Worm (Caenorhabditis elegans) whole organism, young adult: ENCODE measurements around the gene nspc-18.

Experiments used
- B0019.2 ChIP-seq: fragments of 200-800 bp; sonication (Bioruptor generic); conservative IDR thresholded peaks from 2 replicates; pipeline ENCODE4 v1.3.6; 2022; ENCODE audit warnings: missing genetic modification reagents, missing genetic modification characterization, missing compliant biosample characterization
- D2030.7 ChIP-seq: fragments of 200-800 bp; sonication (Bioruptor generic); IDR thresholded peaks from 2 replicates; pipeline ENCODE4 v1.3.6; 2022; ENCODE audit warnings: missing genetic modification reagents, missing genetic modification characterization, missing compliant biosample characterization
- F55B11.4 ChIP-seq: sonication (generic microtip); optimal IDR thresholded peaks from 2 replicates; lab custom pipeline; 2016; ENCODE audit warnings: missing compliant biosample characterization, missing genetic modification characterization, borderline replicate concordance; ENCODE audit not compliant: insufficient read depth
- attf-5 ChIP-seq: fragments of 200-800 bp; sonication (Bioruptor generic); optimal IDR thresholded peaks from 2 replicates; lab custom pipeline; 2018; ENCODE audit warnings: mild to moderate bottlenecking, missing genetic modification characterization, missing compliant biosample characterization
- madf-8 ChIP-seq: fragments of 200-800 bp; sonication (Bioruptor generic); conservative IDR thresholded peaks from 2 replicates; pipeline ENCODE4 v1.3.6; 2022; ENCODE audit warnings: missing genetic modification reagents, missing genetic modification characterization, missing compliant biosample characterization
- mel-28 ChIP-seq: sonication (generic microtip); optimal IDR thresholded peaks from 2 replicates; lab custom pipeline; 2016; ENCODE audit warnings: borderline replicate concordance, mild to moderate bottlenecking, missing genetic modification characterization, missing compliant biosample characterization
- nhr-90 ChIP-seq: sonication (generic microtip); optimal IDR thresholded peaks from 2 replicates; lab custom pipeline; 2016; ENCODE audit warnings: missing genotype, mild to moderate bottlenecking, missing genetic modification characterization, missing compliant biosample characterization
- sdz-38 ChIP-seq: sonication (generic microtip); optimal IDR thresholded peaks from 2 replicates; lab custom pipeline; 2016; ENCODE audit warnings: missing genotype, missing genetic modification characterization, missing compliant biosample characterization
- sea-2 ChIP-seq: fragments of 200-800 bp; sonication (Bioruptor generic); IDR thresholded peaks from 2 replicates; pipeline ENCODE4 v1.3.6; 2022; ENCODE audit warnings: missing genetic modification characterization, missing compliant biosample characterization
- snpc-4 ChIP-seq, 5 experiments: fragments of 150-350 bp in 1 of 5; sonication (generic microtip) in 4 of 5; optimal IDR thresholded peaks; 2 replicates each; lab custom pipeline; 2014 to 2018; ENCODE audit warnings: missing genetic modification characterization in 5 of 5, missing biosample characterization in 3 of 5, antibody characterized with exemption in 2 of 5, mild to moderate bottlenecking in 2 of 5, missing compliant biosample characterization in 2 of 5, missing genotype in 2 of 5, moderate library complexity in 2 of 5, missing genetic modification reagents in 1 of 5

DNA sequence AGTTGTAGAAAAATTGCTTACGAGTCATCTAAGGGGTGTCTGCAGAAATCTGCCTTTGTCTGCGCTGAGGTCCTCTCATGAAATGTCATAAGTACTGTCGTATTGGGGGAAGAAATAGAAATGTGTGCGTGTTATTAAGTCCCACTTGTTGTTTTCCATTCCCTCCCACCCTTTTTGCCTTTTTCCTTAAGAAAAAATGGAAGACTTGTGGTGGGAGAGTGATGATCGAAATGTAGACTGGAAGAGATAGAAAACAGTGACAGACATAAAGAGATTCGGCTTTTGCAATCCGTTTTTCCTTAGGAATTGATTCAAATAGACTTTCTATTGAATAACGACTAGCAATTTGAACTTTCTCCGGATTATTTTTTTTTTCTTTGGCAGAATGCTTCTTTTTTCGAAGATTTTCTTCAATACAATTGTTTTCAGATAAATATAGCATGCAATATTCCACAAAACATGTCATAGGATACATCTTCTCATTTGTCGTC is 22.3 kb upstream of the nspc-18 start, which contains the start of gene ram-5:
- no peak for TF ChIP-seq snpc-4 (GFP tag; optimal IDR thresholded peaks at IDR 0.05; lab: Kevin White, UChicago)
- no peak for TF ChIP-seq snpc-4 (tag; optimal IDR thresholded peaks at IDR 0.05; lab: Kevin White, UChicago)
- TF ChIP-seq sea-2 (GFP tag; lab: Robert Waterston, UW): no peak
- no peak for TF ChIP-seq sdz-38 (tag; lab: Kevin White, UChicago)
- no peak for TF ChIP-seq attf-5 (GFP tag; lab: Kevin White, UChicago)
- TF ChIP-seq F55B11.4 (tag; lab: Kevin White, UChicago): no peak
- no peak for TF ChIP-seq madf-8 (GFP tag; lab: Robert Waterston, UW)
- TF ChIP-seq B0019.2 (GFP tag; lab: Robert Waterston, UW): no peak
- no peak for TF ChIP-seq nhr-90 (tag; lab: Kevin White, UChicago)
- no peak for TF ChIP-seq D2030.7 (GFP tag; lab: Robert Waterston, UW)
- no peak for TF ChIP-seq mel-28 (tag; lab: Kevin White, UChicago)
